Worm (Caenorhabditis elegans) whole organism, L3 larva: ENCODE data around the gene F53F4.11.

Experiments used
- ama-1 ChIP-seq: fragments of 150-350 bp; optimal IDR thresholded peaks from 2 replicates; lab custom pipeline; 2018
- eor-1 ChIP-seq, 2 experiments: fragments of 150-350 bp; optimal IDR thresholded peaks; 2 replicates each; lab custom pipeline; 2014 to 2018; ENCODE audit warnings: missing biosample characterization in 2 of 2, missing genetic modification characterization in 2 of 2
- hmg-11 ChIP-seq: sonication (generic microtip); optimal IDR thresholded peaks from 2 replicates; lab custom pipeline; 2016; ENCODE audit warnings: missing genetic modification characterization, missing compliant biosample characterization
- lsy-12 ChIP-seq: sonication (generic microtip); optimal IDR thresholded peaks from 2 replicates; lab custom pipeline; 2016; ENCODE audit warnings: mild to moderate bottlenecking, missing genetic modification characterization, missing compliant biosample characterization
- sea-2 ChIP-seq: fragments of 150-350 bp; sonication (generic microtip); optimal IDR thresholded peaks from 4 replicates; lab custom pipeline; 2014; ENCODE audit warnings: missing biosample characterization, missing genetic modification reagents, missing genetic modification characterization
- snpc-4 ChIP-seq: fragments of 150-350 bp; optimal IDR thresholded peaks from 2 replicates; lab custom pipeline; 2014; ENCODE audit warnings: missing biosample characterization, missing genetic modification characterization
- unc-62 ChIP-seq: fragments of 150-350 bp; sonication (generic microtip); optimal IDR thresholded peaks from 4 replicates; lab custom pipeline; 2014; ENCODE audit warnings: missing biosample characterization, missing genetic modification reagents, missing genetic modification characterization
- zag-1 ChIP-seq: fragments of 150-350 bp; optimal IDR thresholded peaks from 2 replicates; lab custom pipeline; 2014; ENCODE audit warnings: missing biosample characterization, missing genetic modification characterization

DNA sequence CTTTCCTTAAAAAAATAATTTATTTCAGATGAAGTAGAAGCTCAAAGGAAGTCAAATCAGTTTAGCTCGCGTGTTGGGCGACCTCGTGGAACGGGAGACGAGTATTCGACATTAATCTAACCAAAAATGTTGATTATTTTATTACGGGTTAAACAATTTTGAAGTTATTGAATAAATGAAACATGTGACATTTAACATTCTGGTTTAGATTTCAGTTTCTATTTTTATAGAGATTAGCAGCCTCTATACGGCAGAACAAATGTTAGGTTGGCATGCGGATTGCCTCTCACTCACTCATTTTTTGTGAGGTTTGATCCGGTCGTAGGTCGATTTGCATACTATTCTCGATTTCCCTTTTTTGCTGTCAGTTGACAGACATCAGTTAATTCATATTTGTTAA lies 39.8 kb downstream of the F53F4.11 start, which contains the start of gene F53F4.1:
- TF ChIP-seq eor-1 (tag; optimal IDR thresholded peaks at IDR 0.05; lab: Kevin White, UChicago), result no peak
- no peak for TF ChIP-seq zag-1 (tag; lab: Kevin White, UChicago)
- TF ChIP-seq hmg-11 (tag; lab: Kevin White, UChicago), result no peak
- no peak for TF ChIP-seq unc-62 (GFP tag; lab: Kevin White, UChicago)
- no peak for TF ChIP-seq lsy-12 (tag; lab: Kevin White, UChicago)
- no peak for TF ChIP-seq snpc-4 (tag; lab: Kevin White, UChicago)
- TF ChIP-seq sea-2, result no peak
- TF ChIP-seq ama-1 (lab: Kevin White, UChicago), result no peak
